Fruit fly (Drosophila melanogaster): ENCODE results near the gene CG18178.

CG18178 gene

dm6 chr3L:9704162-9704748 is 14.7 kb downstream of the CG18178 start, which contains the start of gene CG16711 (continued):
- TF ChIP-seq slbo (GFP tag; IDR thresholded peaks at IDR 0.05), result no peak
- TF ChIP-seq CG17359 (tag; optimal IDR thresholded peaks at IDR 0.05), result no peak
- no peak for TF ChIP-seq CG5245 (GFP tag; optimal IDR thresholded peaks at IDR 0.05)
- TF ChIP-seq CG5953 (GFP tag; IDR thresholded peaks at IDR 0.05), result no peak
- no peak for TF ChIP-seq Hsf (GFP tag; optimal IDR thresholded peaks at IDR 0.05)
- TF ChIP-seq CG4282 (GFP tag; optimal IDR thresholded peaks at IDR 0.05), result no peak
- no peak for TF ChIP-seq otp (GFP tag; IDR thresholded peaks at IDR 0.05)
- no peak for TF ChIP-seq Kr (GFP tag; optimal IDR thresholded peaks at IDR 0.05)
- TF ChIP-seq Awh (GFP tag; IDR thresholded peaks at IDR 0.05), result no peak
- no peak for TF ChIP-seq Ada2b (GFP tag; IDR thresholded peaks at IDR 0.05)
- no peak for TF ChIP-seq fd64A (GFP tag; optimal IDR thresholded peaks at IDR 0.05)
- no peak for TF ChIP-seq chn (GFP tag; optimal IDR thresholded peaks at IDR 0.05)
- TF ChIP-seq CG14965 (GFP tag; optimal IDR thresholded peaks at IDR 0.05; ENCODE audit: borderline replicate concordance), result no peak
- TF ChIP-seq caup (GFP tag; optimal IDR thresholded peaks at IDR 0.05; ENCODE audit: severe bottlenecking), result no peak
- TF ChIP-seq trh (GFP tag; optimal IDR thresholded peaks at IDR 0.05), result no peak
- no peak for TF ChIP-seq klu (GFP tag; IDR thresholded peaks at IDR 0.05)
- no peak for TF ChIP-seq CG13424 (tag; optimal IDR thresholded peaks at IDR 0.05)
- no peak for TF ChIP-seq Hmr (GFP tag; optimal IDR thresholded peaks at IDR 0.05)
- TF ChIP-seq CG2712 (tag; optimal IDR thresholded peaks at IDR 0.05), result peak; percentile 15
- no peak for TF ChIP-seq HHEX (GFP tag; optimal IDR thresholded peaks at IDR 0.05)
- no peak for TF ChIP-seq Six4 (GFP tag; optimal IDR thresholded peaks at IDR 0.05)
- TF ChIP-seq CG16813 (GFP tag; IDR thresholded peaks at IDR 0.05; ENCODE audit: partially characterized antibody), result peak; percentile 87
- no peak for TF ChIP-seq CG13894 (tag; optimal IDR thresholded peaks at IDR 0.05)
- no peak for TF ChIP-seq CG10959 (GFP tag; IDR thresholded peaks at IDR 0.05)
- no peak for TF ChIP-seq CG13123 (GFP tag; optimal IDR thresholded peaks at IDR 0.05)
- no peak for TF ChIP-seq Gsc (GFP tag; IDR thresholded peaks at IDR 0.05)
- no peak for TF ChIP-seq CG1792 (GFP tag; optimal IDR thresholded peaks at IDR 0.05)
- TF ChIP-seq dimm (GFP tag; IDR thresholded peaks at IDR 0.05), result no peak
- no peak for TF ChIP-seq Meics (GFP tag; optimal IDR thresholded peaks at IDR 0.05)
- TF ChIP-seq CG8478 (optimal IDR thresholded peaks at IDR 0.05), result no peak
- TF ChIP-seq CG17612 (GFP tag; IDR thresholded peaks at IDR 0.05), result no peak
- TF ChIP-seq sisA (GFP tag; IDR thresholded peaks at IDR 0.05), result no peak
- TF ChIP-seq CG12299 (tag; optimal IDR thresholded peaks at IDR 0.05), result no peak
- TF ChIP-seq Optix (GFP tag; IDR thresholded peaks at IDR 0.05), result no peak
- no peak for TF ChIP-seq maf-S (GFP tag; optimal IDR thresholded peaks at IDR 0.05)
- TF ChIP-seq sqz (GFP tag; optimal IDR thresholded peaks at IDR 0.05), result no peak
- peak; percentile 14 for TF ChIP-seq trem (tag; optimal IDR thresholded peaks at IDR 0.05)
- no peak for TF ChIP-seq Ptx1 (GFP tag; IDR thresholded peaks at IDR 0.05)
- no peak for TF ChIP-seq Mad (GFP tag; optimal IDR thresholded peaks at IDR 0.05)
- no peak for TF ChIP-seq kah (GFP tag; optimal IDR thresholded peaks at IDR 0.05)
- TF ChIP-seq Xrp1 (GFP tag; IDR thresholded peaks at IDR 0.05), result no peak
- peak; percentile 93 for TF ChIP-seq mld (GFP tag; IDR thresholded peaks at IDR 0.05; ENCODE audit: partially characterized antibody)
- TF ChIP-seq slp2 (GFP tag; optimal IDR thresholded peaks at IDR 0.05), result no peak
- TF ChIP-seq toy (GFP tag; IDR thresholded peaks at IDR 0.05), result no peak
- TF ChIP-seq CG17802 (tag; optimal IDR thresholded peaks at IDR 0.05), result no peak
- TF ChIP-seq Dek (tag; optimal IDR thresholded peaks at IDR 0.05), result no peak
- TF ChIP-seq CG1647 (GFP tag; optimal IDR thresholded peaks at IDR 0.05), result no peak
- TF ChIP-seq gem (tag; optimal IDR thresholded peaks at IDR 0.05), result no peak
- no peak for TF ChIP-seq CG10979 (tag; optimal IDR thresholded peaks at IDR 0.05)
- TF ChIP-seq Taf1 (GFP tag; IDR thresholded peaks at IDR 0.05), result no peak
- TF ChIP-seq inv (GFP tag; IDR thresholded peaks at IDR 0.05; ENCODE audit: partially characterized antibody), result peak; percentile 89
- no peak for TF ChIP-seq CG4707 (GFP tag; optimal IDR thresholded peaks at IDR 0.05)

Measured in whole organism, embryonic.